Fruit fly (Drosophila melanogaster): ENCODE results near the gene Dhc16F.

The Dhc16F gene

dm6 chrX:18085470-18085797 is 21.2 kb downstream of the Dhc16F start, which contains the start of gene Ada3 (continued):
- TF ChIP-seq CG14710 (tag; optimal IDR thresholded peaks at IDR 0.05) = peak; percentile 74
- peak; percentile 43; the same call in 1 of the 2 replicates for TF ChIP-seq ranshi (GFP tag; IDR thresholded peaks at IDR 0.05)
- peak; percentile 74 for TF ChIP-seq CG9727 (GFP tag; optimal IDR thresholded peaks at IDR 0.05)
- TF ChIP-seq CG6654 (GFP tag; optimal IDR thresholded peaks at IDR 0.05) = no peak
- TF ChIP-seq Dip3 (GFP tag; optimal IDR thresholded peaks at IDR 0.05) = peak; percentile 83
- peak; percentile 75 for TF ChIP-seq dm (GFP tag; optimal IDR thresholded peaks at IDR 0.05)
- peak; percentile 72 for TF ChIP-seq cato (GFP tag; optimal IDR thresholded peaks at IDR 0.05; ENCODE audit: borderline replicate concordance)
- peak; percentile 68 for TF ChIP-seq fd96Cb (tag; optimal IDR thresholded peaks at IDR 0.05)
- TF ChIP-seq ac (GFP tag; optimal IDR thresholded peaks at IDR 0.05) = no peak
- peak; percentile 65 for TF ChIP-seq Antp (GFP tag; optimal IDR thresholded peaks at IDR 0.05)
- no peak for TF ChIP-seq Jarid2 (GFP tag; optimal IDR thresholded peaks at IDR 0.05)
- no peak for TF ChIP-seq Awh (GFP tag; IDR thresholded peaks at IDR 0.05)
- peak; percentile 66 for TF ChIP-seq CG18262 (tag; optimal IDR thresholded peaks at IDR 0.05)
- no peak for TF ChIP-seq CG17912 (GFP tag; optimal IDR thresholded peaks at IDR 0.05)
- 0 out of 3 replicates have a peak, but pooled peaks have one; percentile 31 for TF ChIP-seq CG6175 (GFP tag; IDR thresholded peaks at IDR 0.05)
- TF ChIP-seq rib (GFP tag; IDR thresholded peaks at IDR 0.05) = no peak
- peak in 1 of 2 experiments; percentile 34 for TF ChIP-seq crp (GFP tag; optimal IDR thresholded peaks at IDR 0.05)
- peak; percentile 22 for TF ChIP-seq ab (GFP tag; optimal IDR thresholded peaks at IDR 0.05)
- no peak for TF ChIP-seq kah (GFP tag; optimal IDR thresholded peaks at IDR 0.05)
- TF ChIP-seq CG12071 (GFP tag; optimal IDR thresholded peaks at IDR 0.05) = peak; percentile 29
- peak; percentile 51 for TF ChIP-seq ttk (GFP tag; IDR thresholded peaks at IDR 0.05)
- TF ChIP-seq CG18011 (GFP tag; optimal IDR thresholded peaks at IDR 0.05) = peak; percentile 53

- TF ChIP-seq HLH3B (GFP tag; IDR thresholded peaks at IDR 0.05) (no peak), lola (GFP tag; optimal IDR thresholded peaks at IDR 0.05) (no peak), MBD-R2 (GFP tag; IDR thresholded peaks at IDR 0.05) (no peak), zen (tag; optimal IDR thresholded peaks at IDR 0.05) (no peak), hbn (GFP tag; IDR thresholded peaks at IDR 0.05; ENCODE audit: partially characterized antibody) (no peak), CG16813 (GFP tag; IDR thresholded peaks at IDR 0.05; ENCODE audit: partially characterized antibody) (no peak), zfh1 (GFP tag; IDR thresholded peaks at IDR 0.05) (no peak), jigr1 (GFP tag; IDR thresholded peaks at IDR 0.05) (no peak)
These were observed 24.1 kb downstream of the Dhc16F start, which contains the start of gene CG7536 for dm6 chrX:18088432-18088831. TSS of gene CG7536 (minus strand) at chrX:18088532.

dm6 chrX:18090333-18090732 is 26.1 kb downstream of the Dhc16F start, which contains the start of gene Swt1:
TSS of gene Swt1 (minus strand) at chrX:18090509.
- TF ChIP-seq Ssrp (tag; optimal IDR thresholded peaks at IDR 0.05) = no peak
- TF ChIP-seq CG9932 (GFP tag; IDR thresholded peaks at IDR 0.05) = 0 out of 2 replicates have a peak, but pooled peaks have one; percentile 28
- no peak for TF ChIP-seq CG18599 (GFP tag; optimal IDR thresholded peaks at IDR 0.05)
- TF ChIP-seq lola (GFP tag; optimal IDR thresholded peaks at IDR 0.05) = no peak
- TF ChIP-seq E2f2 (GFP tag; IDR thresholded peaks at IDR 0.05) = no peak
- TF ChIP-seq kni (GFP tag; optimal IDR thresholded peaks at IDR 0.05) = no peak
- TF ChIP-seq fu2 (GFP tag; optimal IDR thresholded peaks at IDR 0.05) = no peak
- no peak for TF ChIP-seq fd3F (GFP tag; optimal IDR thresholded peaks at IDR 0.05)
- TF ChIP-seq HHEX (GFP tag; optimal IDR thresholded peaks at IDR 0.05) = no peak
- peak; percentile 88 for TF ChIP-seq vnd (GFP tag; IDR thresholded peaks at IDR 0.05; ENCODE audit: partially characterized antibody)
- no peak for TF ChIP-seq H15 (GFP tag; IDR thresholded peaks at IDR 0.05)
- peak; percentile 92 for TF ChIP-seq bbx (GFP tag; IDR thresholded peaks at IDR 0.05; ENCODE audit: partially characterized antibody)
- TF ChIP-seq sens (GFP tag) = peak; percentile 52
- TF ChIP-seq ftz-f1 (GFP tag; optimal IDR thresholded peaks at IDR 0.05) = no peak
- no peak for TF ChIP-seq Hand (GFP tag; optimal IDR thresholded peaks at IDR 0.05)
- no peak for TF ChIP-seq shn (GFP tag; optimal IDR thresholded peaks at IDR 0.05)
- peak; percentile 94 for TF ChIP-seq amos (GFP tag; IDR thresholded peaks at IDR 0.05; ENCODE audit: partially characterized antibody)
- no peak for TF ChIP-seq Lhr (GFP tag; optimal IDR thresholded peaks at IDR 0.05)
- TF ChIP-seq CG8924 (tag; optimal IDR thresholded peaks at IDR 0.05) = no peak
- TF ChIP-seq H2.0 (GFP tag; IDR thresholded peaks at IDR 0.05) = no peak
